Fruit fly (Drosophila melanogaster): ENCODE measurements around the gene SdhD.

Gene SdhD

dm6 chr3R:23732990-23733512, 27.3 kb downstream of the SdhD start, which contains the start of the genes Hmgcr and Rpn9 (continued):
- peak; percentile 87 for TF ChIP-seq YL-1 (GFP tag; optimal IDR thresholded peaks at IDR 0.05)
- peak; percentile 70 for TF ChIP-seq ewg (GFP tag; optimal IDR thresholded peaks at IDR 0.05)
- TF ChIP-seq CG8281 (tag; optimal IDR thresholded peaks at IDR 0.05), result no peak
- no peak for TF ChIP-seq CG7556 (GFP tag; optimal IDR thresholded peaks at IDR 0.05)
- peak; percentile 27 for TF ChIP-seq gro (GFP tag; optimal IDR thresholded peaks at IDR 0.05)
- no peak for TF ChIP-seq dmrt11E (tag; optimal IDR thresholded peaks at IDR 0.05)
- no peak for TF ChIP-seq CG10565 (GFP tag; optimal IDR thresholded peaks at IDR 0.05)
- TF ChIP-seq CG1792 (GFP tag; optimal IDR thresholded peaks at IDR 0.05), result no peak
- TF ChIP-seq PHDP (tag; optimal IDR thresholded peaks at IDR 0.05), result peak; percentile 47
- peak; percentile 83 for TF ChIP-seq CG12659 (GFP tag; optimal IDR thresholded peaks at IDR 0.05)
- peak in 1 of 3 experiments; percentile 56 for TF ChIP-seq Stat92E (GFP tag; optimal IDR thresholded peaks at IDR 0.05)
- TF ChIP-seq nau (GFP tag; optimal IDR thresholded peaks at IDR 0.05), result peak; percentile 22
- TF ChIP-seq ato (GFP tag; IDR thresholded peaks at IDR 0.05; ENCODE audit: partially characterized antibody), result no peak
- peak; percentile 14 for TF ChIP-seq D19A (tag; optimal IDR thresholded peaks at IDR 0.05)
- peak; percentile 35 for TF ChIP-seq nerfin-1 (tag; optimal IDR thresholded peaks at IDR 0.05)
- peak; percentile 27 for TF ChIP-seq Nf-YB (GFP tag; optimal IDR thresholded peaks at IDR 0.05)
- TF ChIP-seq unpg (GFP tag; optimal IDR thresholded peaks at IDR 0.05), result peak; percentile 21
- no peak for TF ChIP-seq Fer2 (tag; optimal IDR thresholded peaks at IDR 0.05)
- peak; percentile 92 for TF ChIP-seq Ets97D (GFP tag; optimal IDR thresholded peaks at IDR 0.05)
- TF ChIP-seq CG16815 (GFP tag; optimal IDR thresholded peaks at IDR 0.05), result no peak
- TF ChIP-seq Atf6 (GFP tag; IDR thresholded peaks at IDR 0.05), result no peak
- no peak for TF ChIP-seq CG32772 (GFP tag; IDR thresholded peaks at IDR 0.05)
- TF ChIP-seq CG4617 (GFP tag; optimal IDR thresholded peaks at IDR 0.05; ENCODE audit: borderline replicate concordance), result peak; percentile 41
- no peak for TF ChIP-seq Hr39 (optimal IDR thresholded peaks at IDR 0.05)
- peak; percentile 44 for TF ChIP-seq CG8924 (tag; optimal IDR thresholded peaks at IDR 0.05)
- TF ChIP-seq jumu (GFP tag; optimal IDR thresholded peaks at IDR 0.05), result peak; percentile 8
- TF ChIP-seq Aef1 (GFP tag; IDR thresholded peaks at IDR 0.05), result no peak
- TF ChIP-seq Camta (GFP tag; optimal IDR thresholded peaks at IDR 0.05), result peak; percentile 21
- TF ChIP-seq Oaz (GFP tag; IDR thresholded peaks at IDR 0.05), result no peak
- TF ChIP-seq trem (tag; optimal IDR thresholded peaks at IDR 0.05), result peak; percentile 73
- no peak for TF ChIP-seq maf-S (GFP tag; optimal IDR thresholded peaks at IDR 0.05)
- TF ChIP-seq Doc3 (GFP tag; IDR thresholded peaks at IDR 0.05; ENCODE audit: partially characterized antibody), result no peak
- peak; percentile 31; the same call in 1 of the 2 replicates for TF ChIP-seq Bgb (GFP tag; IDR thresholded peaks at IDR 0.05; ENCODE audit: partially characterized antibody)
- peak; percentile 24 for TF ChIP-seq CG33557 (GFP tag; optimal IDR thresholded peaks at IDR 0.05)
- no peak for TF ChIP-seq CG11456 (GFP tag; IDR thresholded peaks at IDR 0.05)
- TF ChIP-seq ranshi (GFP tag; IDR thresholded peaks at IDR 0.05), result no peak
- no peak for TF ChIP-seq jing (GFP tag; optimal IDR thresholded peaks at IDR 0.05)
- peak; percentile 50 for TF ChIP-seq Mes4 (GFP tag; optimal IDR thresholded peaks at IDR 0.05)
- peak; percentile 58 for TF ChIP-seq CTCF (GFP tag; optimal IDR thresholded peaks at IDR 0.05)
- 0 out of 3 replicates have a peak, but pooled peaks have one; percentile 64 for TF ChIP-seq mld (GFP tag; IDR thresholded peaks at IDR 0.05; ENCODE audit: partially characterized antibody)
- TF ChIP-seq CG17568 (GFP tag; optimal IDR thresholded peaks at IDR 0.05), result no peak
- TF ChIP-seq tll (GFP tag; optimal IDR thresholded peaks at IDR 0.05), result peak in 1 of 2 experiments; percentile 29
- no peak for TF ChIP-seq B-H2 (GFP tag; optimal IDR thresholded peaks at IDR 0.05)
- peak; percentile 6 for TF ChIP-seq Max (GFP tag; optimal IDR thresholded peaks at IDR 0.05)
- no peak for TF ChIP-seq ap (GFP tag; IDR thresholded peaks at IDR 0.05)
- no peak for TF ChIP-seq CG11398 (GFP tag; optimal IDR thresholded peaks at IDR 0.05)
- TF ChIP-seq en (GFP tag; optimal IDR thresholded peaks at IDR 0.05), result no peak
- TF ChIP-seq CG11723 (GFP tag; optimal IDR thresholded peaks at IDR 0.05), result no peak
- peak; percentile 20 for TF ChIP-seq Bdp1 (GFP tag; optimal IDR thresholded peaks at IDR 0.05)
- TF ChIP-seq rib (GFP tag; IDR thresholded peaks at IDR 0.05), result no peak

All from whole organism, embryonic.